Worm (Caenorhabditis elegans): Measurements from ENCODE around the gene cdh-1.

- no peak for TF ChIP-seq hmg-11 (tag; optimal IDR thresholded peaks at IDR 0.05)
- TF ChIP-seq unc-62 (GFP tag; optimal IDR thresholded peaks at IDR 0.05), result no peak
- no peak for TF ChIP-seq mdl-1 (tag; optimal IDR thresholded peaks at IDR 0.05)
- no peak for TF ChIP-seq unc-39 (tag; optimal IDR thresholded peaks at IDR 0.05)
- no peak for TF ChIP-seq nhr-11 (tag; optimal IDR thresholded peaks at IDR 0.05)
- no peak for TF ChIP-seq fos-1 (tag; optimal IDR thresholded peaks at IDR 0.05)
- TF ChIP-seq lin-15B (tag; optimal IDR thresholded peaks at IDR 0.05), result no peak
- TF ChIP-seq pha-4 (tag; optimal IDR thresholded peaks at IDR 0.05), result no peak
- TF ChIP-seq nhr-237 (tag; optimal IDR thresholded peaks at IDR 0.05), result no peak
- no peak for TF ChIP-seq ztf-11 (tag; optimal IDR thresholded peaks at IDR 0.05)
Observed at ce11 chrIII:2920281-2920680, 9.6 kb downstream of the cdh-1 start.
